Worm (Caenorhabditis elegans): Measurements from ENCODE around the gene M110.9.

ce11 chrII:8276057-8276456 lies 45.0 kb downstream of the M110.9 start, which contains the start of the genes gei-14 and slc-25A32:
- TF ChIP-seq elt-2 (tag; optimal IDR thresholded peaks at IDR 0.05) (peak; percentile 6), tbx-2 (tag; optimal IDR thresholded peaks at IDR 0.05) (no peak), rnt-1 (tag; optimal IDR thresholded peaks at IDR 0.05) (no peak), hlh-13 (GFP tag; optimal IDR thresholded peaks at IDR 0.05) (no peak), pqm-1 (tag; optimal IDR thresholded peaks at IDR 0.05) (no peak), hlh-15 (tag; optimal IDR thresholded peaks at IDR 0.05) (no peak), hlh-30 (tag; optimal IDR thresholded peaks at IDR 0.05; ENCODE audit: insufficient read depth) (peak; percentile 17), sox-2 (GFP tag; IDR thresholded peaks at IDR 0.05) (no peak), sdc-2 (tag; optimal IDR thresholded peaks at IDR 0.05) (no peak), unc-3 (GFP tag; conservative IDR thresholded peaks at IDR 0.05) (no peak), unc-3 (tag; optimal IDR thresholded peaks at IDR 0.05) (no peak)

Measured in whole organism, late embryonic.